Fruit fly (Drosophila melanogaster) whole organism, wandering third instar larva: ENCODE data around the gene CG3407.

Source experiments
- h ChIP-seq: fragments of 200-800 bp; sonication (Bioruptor generic); optimal IDR thresholded peaks from 3 replicates; lab custom pipeline; 2016; ENCODE audit warnings: missing biosample characterization, mild to moderate bottlenecking, missing genetic modification characterization
- lola ChIP-seq: fragments of >200 bp; optimal IDR thresholded peaks from 2 replicates; lab custom pipeline; 2017; ENCODE audit warnings: missing biosample characterization, missing genetic modification characterization
- psq ChIP-seq: fragments of 200-800 bp; sonication (Bioruptor generic); optimal IDR thresholded peaks from 3 replicates; lab custom pipeline; 2017; ENCODE audit warnings: missing biosample characterization, mild to moderate bottlenecking, missing genetic modification characterization, moderate library complexity

dm6 chr2L:3773624-3773978 is 39.6 kb downstream of the CG3407 start:
- peak; percentile 8 for TF ChIP-seq psq
- TF ChIP-seq h (GFP tag; lab: Kevin White, UChicago): no peak
- no peak for TF ChIP-seq lola
